Worm (Caenorhabditis elegans): ENCODE results near the gene fbxa-96.

DNA sequence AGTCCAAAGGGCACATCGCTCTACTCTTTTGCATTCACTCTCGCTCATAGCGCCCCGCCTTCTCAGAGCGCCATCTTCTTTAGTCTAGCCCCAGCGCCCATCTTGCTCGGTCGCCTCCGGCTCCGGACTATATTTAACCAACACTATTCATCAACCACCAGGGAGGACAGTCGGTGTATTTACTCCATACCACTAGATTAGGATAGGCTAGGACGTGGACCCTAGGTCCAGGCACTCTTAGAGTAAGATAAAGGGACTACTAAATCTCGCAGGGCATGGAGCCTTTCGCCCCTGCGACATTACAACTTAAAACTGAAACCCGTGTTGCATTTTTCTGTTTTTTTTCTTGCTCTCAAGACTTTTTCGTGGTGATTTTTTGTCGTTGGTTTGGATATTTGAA is 12.7 kb downstream of the fbxa-96 start:
- no peak for TF ChIP-seq hnd-1 (tag; optimal IDR thresholded peaks at IDR 0.05)
- TF ChIP-seq ama-1 (optimal IDR thresholded peaks at IDR 0.05), result no peak

Measured in whole organism, early embryonic.